Fruit fly (Drosophila melanogaster) whole organism, adult: ENCODE data around the gene Nhe1.

ENCODE experiments used
- CG11617 ChIP-seq: fragments of 200-800 bp; sonication (Bioruptor generic); optimal IDR thresholded peaks from 2 replicates; lab custom pipeline; 2017; ENCODE audit warnings: mild to moderate bottlenecking, missing biosample characterization, missing genetic modification reagents, missing genetic modification characterization
- CG12768 ChIP-seq: fragments of 200-800 bp; sonication (Bioruptor generic); optimal IDR thresholded peaks from 2 replicates; lab custom pipeline; 2017; ENCODE audit warnings: missing biosample characterization, missing genetic modification characterization, mild to moderate bottlenecking, moderate library complexity, missing genetic modification reagents
- CG14711 ChIP-seq: fragments of 200-800 bp; sonication (Bioruptor generic); optimal IDR thresholded peaks from 2 replicates; lab custom pipeline; 2018; ENCODE audit warnings: missing biosample characterization, mild to moderate bottlenecking, missing genetic modification characterization, moderate library complexity
- CG1620 ChIP-seq: fragments of 200-800 bp; sonication (Bioruptor generic); optimal IDR thresholded peaks from 2 replicates; lab custom pipeline; 2016; ENCODE audit warnings: missing biosample characterization, missing genetic modification characterization
- CG33017 ChIP-seq: fragments of 200-800 bp; sonication (Bioruptor generic); optimal IDR thresholded peaks from 2 replicates; lab custom pipeline; 2018; ENCODE audit warnings: missing biosample characterization, mild to moderate bottlenecking, missing genetic modification characterization, moderate library complexity
- CG5204 ChIP-seq: fragments of 200-800 bp; sonication (Bioruptor generic); optimal IDR thresholded peaks from 2 replicates; lab custom pipeline; 2016; ENCODE audit warnings: missing biosample characterization, missing genetic modification characterization
- CG7101 ChIP-seq: fragments of 200-800 bp; sonication (Bioruptor generic); optimal IDR thresholded peaks from 2 replicates; lab custom pipeline; 2018; ENCODE audit warnings: missing biosample characterization, mild to moderate bottlenecking, missing genetic modification characterization, moderate library complexity
- Clk ChIP-seq: fragments of 200-800 bp; sonication (Bioruptor generic); optimal IDR thresholded peaks from 2 replicates; lab custom pipeline; 2017; ENCODE audit warnings: missing biosample characterization, missing genetic modification characterization
- Mnt ChIP-seq: fragments of 200-800 bp; sonication (Bioruptor generic); optimal IDR thresholded peaks from 2 replicates; lab custom pipeline; 2016; ENCODE audit warnings: missing biosample characterization, mild to moderate bottlenecking, missing genetic modification characterization
- bab1 ChIP-seq: fragments of 200-800 bp; sonication (Bioruptor generic); optimal IDR thresholded peaks from 3 replicates; lab custom pipeline; 2019; ENCODE audit warnings: missing biosample characterization, mild to moderate bottlenecking, missing genetic modification characterization, moderate library complexity
- cnc ChIP-seq, 2 experiments: fragments of >200 bp; optimal IDR thresholded peaks; 2 replicates each; lab custom pipeline; 2017
- toe ChIP-seq: fragments of 200-800 bp; sonication (Bioruptor generic); optimal IDR thresholded peaks from 2 replicates; lab custom pipeline; 2016; ENCODE audit warnings: missing biosample characterization, missing genetic modification characterization

Gene Nhe1

DNA sequence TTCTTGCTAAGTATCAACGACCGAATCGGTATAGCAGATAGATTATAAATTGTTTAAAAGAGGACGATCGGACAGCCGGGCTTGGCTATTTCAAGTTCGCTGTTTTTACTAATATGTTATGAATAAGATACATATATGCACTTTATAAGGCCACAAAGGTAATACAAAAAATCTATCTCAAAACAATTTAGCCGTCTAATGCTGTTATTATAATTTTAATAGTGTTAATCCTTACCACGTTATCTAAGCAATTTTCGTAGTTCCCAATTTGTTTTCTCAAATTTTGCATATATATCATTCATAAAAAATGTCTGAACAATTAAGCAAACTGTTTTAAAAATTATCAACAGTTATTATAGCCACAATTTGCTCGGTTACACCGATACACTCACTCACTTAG is 49.7 kb downstream of the Nhe1 start:
- TF ChIP-seq bab1 (no peak), Mnt (GFP tag; lab: Kevin White, UChicago) (no peak), CG12768 (no peak), toe (GFP tag; lab: Kevin White, UChicago) (no peak), CG33017 (tag; lab: Kevin White, UChicago) (no peak), CG5204 (GFP tag; lab: Kevin White, UChicago) (no peak), CG14711 (tag; lab: Kevin White, UChicago) (no peak), CG7101 (tag; lab: Kevin White, UChicago) (no peak), cnc (optimal IDR thresholded peaks at IDR 0.05; lab: Kevin White, UChicago) (no peak), CG1620 (GFP tag; lab: Kevin White, UChicago) (no peak), CG11617 (GFP tag; lab: Kevin White, UChicago) (no peak), Clk (GFP tag; lab: Kevin White, UChicago) (no peak)
